Fruit fly (Drosophila melanogaster) Kc167 (cell line): ENCODE results near the gene Tcs3.

ENCODE experiments used
- Myc ChIP-seq: fragments of >200 bp; optimal IDR thresholded peaks from 2 replicates; lab custom pipeline; 2017; ENCODE audit warnings: missing external identifiers
- Sin3A ChIP-seq: fragments of >200 bp; optimal IDR thresholded peaks from 2 replicates; lab custom pipeline; 2018; ENCODE audit warnings: missing external identifiers
- h ChIP-seq: fragments of >200 bp; optimal IDR thresholded peaks from 3 replicates; lab custom pipeline; 2018; ENCODE audit warnings: missing external identifiers
- insv ChIP-seq: fragments of >200 bp; optimal IDR thresholded peaks from 3 replicates; lab custom pipeline; 2018; ENCODE audit warnings: missing external identifiers
- psq ChIP-seq: fragments of >200 bp; optimal IDR thresholded peaks from 2 replicates; lab custom pipeline; 2017; ENCODE audit warnings: missing external identifiers
- ttk ChIP-seq: sonication (Bioruptor generic); optimal IDR thresholded peaks from 2 replicates; lab custom pipeline; 2017; ENCODE audit warnings: missing external identifiers

- no peak for TF ChIP-seq psq (lab: Kevin White, UChicago)
- TF ChIP-seq Sin3A (lab: Kevin White, UChicago) = no peak
- TF ChIP-seq h (lab: Kevin White, UChicago) = no peak
- TF ChIP-seq Myc (lab: Kevin White, UChicago) = no peak
- no peak for TF ChIP-seq insv (lab: Kevin White, UChicago)
- TF ChIP-seq ttk (lab: Kevin White, UChicago) = no peak
Measured at dm6 chr3L:16364599-16364998, 12.8 kb downstream of the Tcs3 start, which contains the start of gene Cpr72Eb.
